Fruit fly (Drosophila melanogaster): ENCODE data around the gene CG33189.

Gene CG33189

dm6 chr3R:8801126-8801762 lies 20.7 kb upstream of the CG33189 start, which contains the start of the genes Pif1A, Pif1B and CCT7 (continued):
- TF ChIP-seq CG15011 (GFP tag; optimal IDR thresholded peaks at IDR 0.05) (no peak), lmd (GFP tag; IDR thresholded peaks at IDR 0.05) (no peak), eyg (GFP tag; optimal IDR thresholded peaks at IDR 0.05) (no peak), NK7.1 (GFP tag; optimal IDR thresholded peaks at IDR 0.05) (no peak), Mes4 (GFP tag; optimal IDR thresholded peaks at IDR 0.05) (no peak), kah (GFP tag; optimal IDR thresholded peaks at IDR 0.05) (no peak), tup (GFP tag; optimal IDR thresholded peaks at IDR 0.05) (no peak), Spps (tag; optimal IDR thresholded peaks at IDR 0.05) (no peak), Elba2 (GFP tag; optimal IDR thresholded peaks at IDR 0.05) (no peak), CG9215 (GFP tag; IDR thresholded peaks at IDR 0.05) (no peak), gfzf (GFP tag; optimal IDR thresholded peaks at IDR 0.05) (peak; percentile 60), Antp (GFP tag; optimal IDR thresholded peaks at IDR 0.05) (no peak), az2 (GFP tag; optimal IDR thresholded peaks at IDR 0.05) (peak; percentile 3), psq (GFP tag; optimal IDR thresholded peaks at IDR 0.05) (no peak), CG8388 (GFP tag; optimal IDR thresholded peaks at IDR 0.05) (no peak), CG9797 (GFP tag; optimal IDR thresholded peaks at IDR 0.05) (peak; percentile 80), CG8089 (GFP tag; optimal IDR thresholded peaks at IDR 0.05) (no peak), CG15514 (GFP tag; optimal IDR thresholded peaks at IDR 0.05) (peak; percentile 73), sr (GFP tag; IDR thresholded peaks at IDR 0.05) (no peak), exex (tag; optimal IDR thresholded peaks at IDR 0.05) (peak; percentile 24), Sin3A (optimal IDR thresholded peaks at IDR 0.05) (peak; percentile 91), ftz-f1 (GFP tag; optimal IDR thresholded peaks at IDR 0.05) (no peak), CG10565 (GFP tag; optimal IDR thresholded peaks at IDR 0.05) (no peak), oc (tag; optimal IDR thresholded peaks at IDR 0.05) (no peak), Xrp1 (GFP tag; IDR thresholded peaks at IDR 0.05) (peak; percentile 18; the same call in 1 of the 2 replicates), zfh2 (GFP tag; optimal IDR thresholded peaks at IDR 0.05) (no peak), NFAT (GFP tag; IDR thresholded peaks at IDR 0.05) (no peak), Oli (tag; optimal IDR thresholded peaks at IDR 0.05) (no peak), CG7556 (GFP tag; optimal IDR thresholded peaks at IDR 0.05) (no peak), ranshi (GFP tag; IDR thresholded peaks at IDR 0.05) (no peak), tll (GFP tag; optimal IDR thresholded peaks at IDR 0.05) (no peak), HHEX (GFP tag; optimal IDR thresholded peaks at IDR 0.05) (no peak), CG1529 (GFP tag; optimal IDR thresholded peaks at IDR 0.05) (no peak), BtbVII (GFP tag; optimal IDR thresholded peaks at IDR 0.05) (no peak), br (optimal IDR thresholded peaks at IDR 0.05) (no peak), CG3407 (GFP tag; optimal IDR thresholded peaks at IDR 0.05) (no peak), Rx (GFP tag; IDR thresholded peaks at IDR 0.05) (no peak), tin (GFP tag; optimal IDR thresholded peaks at IDR 0.05) (peak; percentile 4), fru (optimal IDR thresholded peaks at IDR 0.05) (no peak), Fer2 (tag; optimal IDR thresholded peaks at IDR 0.05) (no peak), chn (GFP tag; optimal IDR thresholded peaks at IDR 0.05) (no peak), Dad (GFP tag; optimal IDR thresholded peaks at IDR 0.05) (no peak), CG2889 (GFP tag; IDR thresholded peaks at IDR 0.05) (no peak), CG12071 (GFP tag; optimal IDR thresholded peaks at IDR 0.05) (no peak), CG7928 (GFP tag; optimal IDR thresholded peaks at IDR 0.05) (no peak), pan (optimal IDR thresholded peaks at IDR 0.05) (no peak), pan (GFP tag; optimal IDR thresholded peaks at IDR 0.05 in 1 of 2, IDR thresholded peaks at IDR 0.05 in 1 of 2) (no peak), CG7745 (tag; optimal IDR thresholded peaks at IDR 0.05) (no peak), Pdp1 (GFP tag; optimal IDR thresholded peaks at IDR 0.05) (peak in 1 of 2 experiments; percentile 29), CG14710 (tag; optimal IDR thresholded peaks at IDR 0.05) (peak; percentile 71), cad (GFP tag; optimal IDR thresholded peaks at IDR 0.05) (no peak), otp (GFP tag; IDR thresholded peaks at IDR 0.05) (no peak)

All from whole organism, embryonic.